Worm (Caenorhabditis elegans): ENCODE results near the gene Y82E9BR.14.

Gene Y82E9BR.14

DNA sequence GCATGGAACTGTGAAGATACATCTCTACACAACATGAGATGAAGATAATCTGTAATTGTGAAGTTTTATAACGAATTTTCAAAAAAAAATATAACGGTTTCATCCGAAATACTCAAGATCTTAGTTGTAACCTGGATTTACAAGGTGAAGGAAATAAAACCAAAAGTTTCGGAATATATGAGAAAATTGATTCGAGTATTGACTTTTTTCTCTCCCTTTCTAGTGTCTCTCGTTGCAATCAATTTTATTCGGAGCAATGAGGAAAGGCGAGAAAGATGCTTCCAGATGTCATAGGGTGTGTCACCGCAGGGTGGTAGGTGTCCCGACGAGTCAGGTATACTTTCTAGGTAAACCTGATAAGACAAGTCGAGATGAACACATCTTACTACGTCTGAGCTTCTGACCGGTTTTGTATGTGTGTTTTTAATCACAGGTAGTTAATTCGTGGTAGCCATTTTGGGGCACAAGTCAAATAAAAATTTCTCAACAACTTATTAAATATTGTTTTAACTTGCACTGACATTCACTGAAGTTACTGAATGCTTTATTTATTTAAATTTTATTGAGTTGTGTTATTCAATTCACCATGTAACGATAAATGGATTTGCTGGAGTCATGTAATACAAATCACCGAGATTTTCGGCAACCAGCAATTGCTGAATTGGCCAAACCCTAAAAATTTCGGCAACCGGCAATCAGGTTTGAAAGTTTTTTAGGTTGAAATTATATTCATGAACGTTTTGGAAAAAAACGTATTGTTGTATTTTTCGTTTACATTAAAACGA is 25.4 kb downstream of the Y82E9BR.14 start, which contains the start of gene pals-20 (continued):
- TF ChIP-seq unc-62 (GFP tag; optimal IDR thresholded peaks at IDR 0.05 in 1 of 2) (peak in 1 of 2 experiments; percentile 82), unc-62 (tag; optimal IDR thresholded peaks at IDR 0.05) (no peak), vab-7 (GFP tag; IDR thresholded peaks at IDR 0.05) (no peak), dmd-6 (GFP tag; IDR thresholded peaks at IDR 0.05) (peak; percentile 34; the same call in 1 of the 2 replicates), lsy-2 (tag; optimal IDR thresholded peaks at IDR 0.05) (no peak), pha-4 (GFP tag; IDR thresholded peaks at IDR 0.05) (no peak), pha-4 (tag; optimal IDR thresholded peaks at IDR 0.05) (no peak), fkh-10 (GFP tag; optimal IDR thresholded peaks at IDR 0.05) (no peak), lin-39 (tag; optimal IDR thresholded peaks at IDR 0.05) (no peak)

DNA sequence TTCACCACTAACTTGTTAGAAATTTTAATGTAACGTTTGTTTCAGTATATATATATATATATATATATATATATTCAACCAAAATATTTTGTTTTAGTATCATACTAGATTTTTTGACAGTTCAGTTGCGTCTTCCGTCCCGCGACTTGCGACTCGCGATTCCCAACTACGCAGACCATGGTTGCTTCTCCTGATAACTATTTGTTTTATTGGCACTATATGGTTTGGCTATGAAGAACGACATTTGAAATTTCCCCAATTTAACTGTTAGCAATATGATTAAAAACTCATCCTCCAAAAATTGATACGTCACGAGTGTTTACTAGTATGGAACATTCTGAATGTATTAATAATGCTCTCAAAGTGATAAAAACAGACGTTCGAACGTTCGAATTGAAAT is 29.2 kb downstream of the Y82E9BR.14 start:
- TF ChIP-seq dmd-6 (GFP tag; IDR thresholded peaks at IDR 0.05) (peak; percentile 53), hlh-11 (tag; optimal IDR thresholded peaks at IDR 0.05) (peak; percentile 22), daf-12 (tag; optimal IDR thresholded peaks at IDR 0.05) (no peak), pqm-1 (tag; optimal IDR thresholded peaks at IDR 0.05) (peak; percentile 54), daf-16 (GFP tag; optimal IDR thresholded peaks at IDR 0.05) (no peak), daf-16 (tag; optimal IDR thresholded peaks at IDR 0.05) (peak; percentile 39), nhr-28 (tag; optimal IDR thresholded peaks at IDR 0.05) (peak; percentile 50), snpc-1.2 (GFP tag; IDR thresholded peaks at IDR 0.05) (no peak)

- TF ChIP-seq dmd-6 (GFP tag; IDR thresholded peaks at IDR 0.05) (peak; percentile 80), nhr-10 (tag; optimal IDR thresholded peaks at IDR 0.05) (no peak), hlh-11 (tag; optimal IDR thresholded peaks at IDR 0.05) (peak; percentile 49), daf-16 (GFP tag; optimal IDR thresholded peaks at IDR 0.05) (no peak), daf-16 (tag; optimal IDR thresholded peaks at IDR 0.05) (peak; percentile 43), pqm-1 (tag; optimal IDR thresholded peaks at IDR 0.05) (peak; percentile 88), nhr-28 (tag; optimal IDR thresholded peaks at IDR 0.05) (peak; percentile 94), nhr-77 (tag; optimal IDR thresholded peaks at IDR 0.05) (peak; percentile 32), nhr-48 (tag; optimal IDR thresholded peaks at IDR 0.05) (no peak)
These were observed 29.8 kb downstream of the Y82E9BR.14 start, which contains the start of the genes fbxa-138 and Y82E9BR.5 for ce11 chrIII:1384092-1384491. Gene fbxa-138 (minus strand): TSS chrIII:1384252. Gene Y82E9BR.5 (plus strand): TSS chrIII:1384370.

DNA sequence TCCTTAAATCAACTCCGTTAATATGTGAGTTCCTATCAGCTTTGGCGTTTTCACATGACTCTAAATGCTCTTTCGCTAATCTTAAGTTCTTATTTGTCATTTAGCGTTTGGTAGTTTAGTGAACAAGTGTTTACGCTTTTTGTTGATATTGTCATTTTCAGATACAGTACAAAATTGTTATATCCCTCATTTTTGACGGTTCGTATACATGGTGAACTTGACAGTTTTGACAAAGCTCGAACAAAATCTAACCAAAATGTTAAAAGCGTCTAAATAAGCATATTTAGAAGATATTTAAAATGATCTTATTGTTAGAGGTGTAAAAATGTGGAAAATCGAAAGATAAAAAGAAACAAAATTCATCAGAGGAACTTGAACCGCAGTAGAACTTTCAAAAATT is 30.4 kb downstream of the Y82E9BR.14 start:
- TF ChIP-seq saeg-2 (GFP tag; IDR thresholded peaks at IDR 0.05) = no peak
- TF ChIP-seq mxl-3 (GFP tag; optimal IDR thresholded peaks at IDR 0.05) = no peak
- peak; percentile 90 for TF ChIP-seq aha-1 (tag)
- TF ChIP-seq aly-2 (tag; optimal IDR thresholded peaks at IDR 0.05) = no peak
- TF ChIP-seq hif-1 (tag; optimal IDR thresholded peaks at IDR 0.05) = no peak
- TF ChIP-seq dmd-9 (GFP tag; IDR thresholded peaks at IDR 0.05) = no peak

DNA sequence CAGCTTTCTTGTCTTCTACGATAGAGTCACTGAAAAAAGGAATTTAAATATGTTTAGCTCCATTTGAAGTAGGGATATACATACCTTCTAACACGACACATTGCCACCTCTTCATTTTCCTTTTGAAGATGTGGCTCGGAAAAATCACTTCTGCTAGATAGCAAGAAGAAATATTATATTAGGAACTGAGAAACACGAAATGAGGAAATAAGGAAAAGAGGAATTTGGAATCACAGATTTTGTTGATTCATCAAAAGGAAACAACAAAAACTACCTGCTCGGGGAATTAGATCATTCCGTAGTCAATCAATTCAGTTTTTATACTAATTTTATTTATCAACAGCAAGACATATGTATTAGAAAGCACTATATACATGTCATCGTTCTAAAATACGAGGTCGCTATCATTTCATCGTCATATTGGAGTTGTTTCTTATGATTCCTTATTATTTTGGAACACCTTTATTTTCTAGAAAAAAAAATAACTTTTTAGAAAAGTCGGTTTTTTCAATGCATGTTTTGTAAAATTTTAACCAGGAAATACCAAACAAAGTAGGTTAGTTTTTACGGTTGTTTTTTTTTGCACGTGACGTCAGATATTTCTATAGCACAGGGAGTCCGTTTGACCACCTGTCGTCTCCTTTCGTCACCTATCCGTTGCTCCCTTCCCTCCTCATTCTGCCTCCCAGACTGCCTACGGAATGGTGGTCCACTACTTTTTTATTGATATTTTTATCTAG is 33.2 kb downstream of the Y82E9BR.14 start, which contains the start of the genes pals-21 and Y82E9BR.6:
TSS of gene pals-21 (minus strand) at position 101 of the 740 bp plus-strand sequence.
TSS of gene Y82E9BR.6 (plus strand) at position 690 of the 740 bp plus-strand sequence.
- TF ChIP-seq gei-8 (GFP tag; optimal IDR thresholded peaks at IDR 0.05) (no peak), zip-2 (tag; optimal IDR thresholded peaks at IDR 0.05) (no peak), T20F7.1 (GFP tag; optimal IDR thresholded peaks at IDR 0.05) (no peak), hlh-30 (tag; optimal IDR thresholded peaks at IDR 0.05; ENCODE audit: insufficient read depth) (no peak), dve-1 (tag; optimal IDR thresholded peaks at IDR 0.05; ENCODE audit: insufficient read depth) (no peak), ctbp-1 (GFP tag; IDR thresholded peaks at IDR 0.05) (no peak), jun-1 (tag; optimal IDR thresholded peaks at IDR 0.05) (no peak), ama-1 (optimal IDR thresholded peaks at IDR 0.05) (no peak), set-16 (GFP tag; IDR thresholded peaks at IDR 0.05) (no peak)
